Fruit fly (Drosophila melanogaster) whole organism, embryonic: ENCODE measurements around the gene AP-1-2beta.

Experiments used
- Atf-2 ChIP-seq: fragments of 200-800 bp; sonication (Bioruptor generic); optimal IDR thresholded peaks from 2 replicates; lab custom pipeline; 2016; ENCODE audit warnings: missing biosample characterization, missing genetic modification characterization
- B-H1 ChIP-seq: fragments of 200-800 bp; sonication (Bioruptor generic); IDR thresholded peaks from 3 replicates; pipeline ENCODE4 v1.3.6; 2022; ENCODE audit warnings: missing biosample characterization, missing genetic modification characterization
- BEAF-32 ChIP-seq: fragments of 200-800 bp; sonication (Bioruptor generic); optimal IDR thresholded peaks from 3 replicates; lab custom pipeline; 2017; ENCODE audit warnings: missing biosample characterization, missing genetic modification characterization, mild to moderate bottlenecking, moderate library complexity, missing genetic modification reagents
- CG1024 ChIP-seq: fragments of 200-800 bp; sonication (Bioruptor generic); IDR thresholded peaks from 2 replicates; pipeline ENCODE4 v1.3.6; 2022; ENCODE audit warnings: missing biosample characterization, missing genetic modification characterization
- CG10321 ChIP-seq: fragments of 200-800 bp; sonication (Bioruptor generic); IDR thresholded peaks from 2 replicates; pipeline ENCODE4 v1.3.6; 2022; ENCODE audit warnings: missing biosample characterization, missing genetic modification characterization
- CG11723 ChIP-seq: fragments of 200-800 bp; sonication (Bioruptor generic); optimal IDR thresholded peaks from 2 replicates; lab custom pipeline; 2017; ENCODE audit warnings: missing biosample characterization, mild to moderate bottlenecking, missing genetic modification characterization
- CG12942 ChIP-seq: fragments of 200-800 bp; sonication (Bioruptor generic); optimal IDR thresholded peaks from 3 replicates; lab custom pipeline; 2016; ENCODE audit warnings: missing biosample characterization, missing genetic modification characterization
- CG13287 ChIP-seq: fragments of 200-800 bp; sonication (Bioruptor generic); IDR thresholded peaks from 2 replicates; pipeline ENCODE4 v1.3.6; 2022; ENCODE audit warnings: missing biosample characterization, missing genetic modification characterization; ENCODE audit not compliant: partially characterized antibody
- CG13894 ChIP-seq: fragments of 200-800 bp; sonication (Bioruptor generic); optimal IDR thresholded peaks from 3 replicates; lab custom pipeline; 2018; ENCODE audit warnings: missing biosample characterization, mild to moderate bottlenecking, missing genetic modification characterization, moderate library complexity
- CG1603 ChIP-seq: fragments of 200-800 bp; sonication (Bioruptor generic); optimal IDR thresholded peaks from 2 replicates; lab custom pipeline; 2019; ENCODE audit warnings: missing biosample characterization, mild to moderate bottlenecking, missing genetic modification characterization, moderate library complexity
- CG16863 ChIP-seq: fragments of 200-800 bp; sonication (Bioruptor generic); optimal IDR thresholded peaks from 3 replicates; lab custom pipeline; 2016; ENCODE audit warnings: missing biosample characterization, missing genetic modification characterization
- CG1792 ChIP-seq: fragments of 200-800 bp; sonication (Bioruptor generic); optimal IDR thresholded peaks from 2 replicates; lab custom pipeline; 2016; ENCODE audit warnings: missing biosample characterization, missing genetic modification characterization
- CG1832 ChIP-seq: fragments of 200-800 bp; sonication (Bioruptor generic); optimal IDR thresholded peaks from 2 replicates; lab custom pipeline; 2017; ENCODE audit warnings: missing biosample characterization, mild to moderate bottlenecking, missing genetic modification characterization, inconsistent platforms
- CG18764 ChIP-seq: fragments of 200-800 bp; sonication (Bioruptor generic); optimal IDR thresholded peaks from 3 replicates; lab custom pipeline; 2016; ENCODE audit warnings: missing biosample characterization, missing genetic modification characterization
- CG31441 ChIP-seq: fragments of 200-800 bp; sonication (Bioruptor generic); IDR thresholded peaks from 2 replicates; pipeline ENCODE4 v1.3.6; 2022; ENCODE audit warnings: missing biosample characterization, missing genetic modification characterization
- CG3163 ChIP-seq: fragments of 200-800 bp; sonication (Bioruptor generic); optimal IDR thresholded peaks from 3 replicates; lab custom pipeline; 2016; ENCODE audit warnings: missing biosample characterization, missing genetic modification characterization
- CG32532 ChIP-seq: fragments of 200-800 bp; sonication (Bioruptor generic); IDR thresholded peaks from 2 replicates; pipeline ENCODE4 v1.3.6; 2022; ENCODE audit warnings: missing biosample characterization, missing genetic modification characterization
- CG3995 ChIP-seq: fragments of 200-800 bp; sonication (Bioruptor generic); optimal IDR thresholded peaks from 3 replicates; lab custom pipeline; 2016; ENCODE audit warnings: missing biosample characterization, missing genetic modification characterization
- CG43689 ChIP-seq: fragments of 200-800 bp; sonication (Bioruptor generic); IDR thresholded peaks from 2 replicates; pipeline ENCODE4 v1.3.6; 2022; ENCODE audit warnings: missing biosample characterization, missing genetic modification characterization
- CG4617 ChIP-seq: fragments of 200-800 bp; sonication (Bioruptor generic); optimal IDR thresholded peaks from 3 replicates; lab custom pipeline; 2016; ENCODE audit warnings: missing biosample characterization, missing genetic modification characterization, borderline replicate concordance
- CG6254 ChIP-seq: fragments of 200-800 bp; sonication (Bioruptor generic); optimal IDR thresholded peaks from 3 replicates; lab custom pipeline; 2017; ENCODE audit warnings: mild to moderate bottlenecking, missing biosample characterization, missing genetic modification reagents, missing genetic modification characterization
- CG6683 ChIP-seq: fragments of 200-800 bp; sonication (Bioruptor generic); optimal IDR thresholded peaks from 2 replicates; lab custom pipeline; 2017; ENCODE audit warnings: missing biosample characterization, mild to moderate bottlenecking, missing genetic modification characterization, missing genetic modification reagents
- CG7839 ChIP-seq: fragments of 200-800 bp; sonication (Bioruptor generic); optimal IDR thresholded peaks from 3 replicates; lab custom pipeline; 2018; ENCODE audit warnings: missing biosample characterization, mild to moderate bottlenecking, missing genetic modification characterization, moderate library complexity
- CG8478 ChIP-seq: fragments of >200 bp; optimal IDR thresholded peaks from 2 replicates; lab custom pipeline; 2018
- CG8765 ChIP-seq: fragments of 200-800 bp; sonication (Bioruptor generic); IDR thresholded peaks from 2 replicates; pipeline ENCODE4 v1.3.6; 2022; ENCODE audit warnings: missing biosample characterization, missing genetic modification characterization
- D19A ChIP-seq: fragments of 200-800 bp; optimal IDR thresholded peaks from 3 replicates; lab custom pipeline; 2019; ENCODE audit warnings: missing biosample characterization, mild to moderate bottlenecking, missing genetic modification characterization, moderate library complexity
- D19B ChIP-seq: fragments of 200-800 bp; sonication (Bioruptor generic); optimal IDR thresholded peaks from 2 replicates; lab custom pipeline; 2017; ENCODE audit warnings: missing biosample characterization, mild to moderate bottlenecking, missing genetic modification characterization
- Doc2 ChIP-seq: fragments of 200-800 bp; sonication (Bioruptor generic); IDR thresholded peaks from 2 replicates; pipeline ENCODE4 v1.3.6; 2022; ENCODE audit warnings: missing biosample characterization, missing genetic modification characterization
- Dp ChIP-seq: fragments of 200-800 bp; sonication (Bioruptor generic); optimal IDR thresholded peaks from 2 replicates; lab custom pipeline; 2018; ENCODE audit warnings: missing biosample characterization, mild to moderate bottlenecking, missing genetic modification characterization, moderate library complexity
- Eip74EF ChIP-seq, 2 experiments: fragments of 200-800 bp in 1 of 2; fragments of >200 bp in 1 of 2; sonication (Bioruptor generic) in 1 of 2; optimal IDR thresholded peaks; 2 replicates each; lab custom pipeline; 2017 to 2019; ENCODE audit warnings: missing biosample characterization in 2 of 2, missing genetic modification characterization in 2 of 2, mild to moderate bottlenecking in 1 of 2, moderate library complexity in 1 of 2
- Fer2 ChIP-seq: fragments of 200-800 bp; sonication (Bioruptor generic); optimal IDR thresholded peaks from 2 replicates; lab custom pipeline; 2018; ENCODE audit warnings: missing biosample characterization, mild to moderate bottlenecking, missing genetic modification characterization, moderate library complexity
- H2.0 ChIP-seq: fragments of 200-800 bp; sonication (Bioruptor generic); IDR thresholded peaks from 2 replicates; pipeline ENCODE4 v1.3.6; 2022; ENCODE audit warnings: missing biosample characterization, missing genetic modification characterization
- HLHmδ ChIP-seq: fragments of 200-800 bp; sonication (Bioruptor generic); optimal IDR thresholded peaks from 2 replicates; lab custom pipeline; 2018; ENCODE audit warnings: missing biosample characterization, mild to moderate bottlenecking, missing genetic modification characterization, moderate library complexity
- Kr ChIP-seq: fragments of 200-800 bp; sonication (Bioruptor generic); optimal IDR thresholded peaks from 2 replicates; lab custom pipeline; 2017; ENCODE audit warnings: missing biosample characterization, mild to moderate bottlenecking, missing genetic modification characterization
- Oaz ChIP-seq: fragments of 200-800 bp; sonication (Bioruptor generic); IDR thresholded peaks from 2 replicates; pipeline ENCODE4 v1.3.6; 2022; ENCODE audit warnings: missing biosample characterization, missing genetic modification characterization
- Side ChIP-seq: fragments of 200-800 bp; sonication (Bioruptor generic); optimal IDR thresholded peaks from 2 replicates; lab custom pipeline; 2016; ENCODE audit warnings: missing biosample characterization, missing genetic modification characterization
- bbx ChIP-seq: fragments of 200-800 bp; sonication (Bioruptor generic); IDR thresholded peaks from 2 replicates; pipeline ENCODE4 v1.3.6; 2022; ENCODE audit warnings: missing biosample characterization, missing genetic modification characterization; ENCODE audit not compliant: partially characterized antibody
- crp ChIP-seq, 2 experiments: fragments of 200-800 bp; sonication (Bioruptor generic); optimal IDR thresholded peaks; 2 replicates in 1 of 2; 3 replicates in 1 of 2; lab custom pipeline; 2017; ENCODE audit warnings: missing biosample characterization in 2 of 2, missing genetic modification characterization in 2 of 2, mild to moderate bottlenecking in 1 of 2, moderate library complexity in 1 of 2
- ewg ChIP-seq: fragments of 200-800 bp; sonication (Bioruptor generic); optimal IDR thresholded peaks from 3 replicates; lab custom pipeline; 2017; ENCODE audit warnings: mild to moderate bottlenecking, missing biosample characterization, missing genetic modification reagents, missing genetic modification characterization
- ham ChIP-seq: fragments of 200-800 bp; sonication (Bioruptor generic); IDR thresholded peaks from 2 replicates; pipeline ENCODE4 v1.3.6; 2022; ENCODE audit warnings: missing biosample characterization, missing genetic modification characterization
- hkb ChIP-seq, 2 experiments: fragments of 200-800 bp in 1 of 2; fragments of >200 bp in 1 of 2; sonication (Bioruptor generic) in 1 of 2; IDR thresholded peaks in 1 of 2; optimal IDR thresholded peaks in 1 of 2; 2 replicates each; pipeline versions ENCODE4 v1.3.6 to Lab custom; 2017 to 2022; ENCODE audit warnings: missing biosample characterization in 1 of 2, missing genetic modification characterization in 1 of 2
- ind ChIP-seq: fragments of 200-800 bp; sonication (Bioruptor generic); optimal IDR thresholded peaks from 3 replicates; lab custom pipeline; 2016; ENCODE audit warnings: missing biosample characterization, missing genetic modification characterization
- nom ChIP-seq: fragments of 200-800 bp; sonication (Bioruptor generic); optimal IDR thresholded peaks from 2 replicates; lab custom pipeline; 2017; ENCODE audit warnings: missing biosample characterization, missing genetic modification characterization, mild to moderate bottlenecking, moderate library complexity, missing genetic modification reagents
- pita ChIP-seq: fragments of 200-800 bp; sonication (Bioruptor generic); optimal IDR thresholded peaks from 2 replicates; lab custom pipeline; 2017; ENCODE audit warnings: missing biosample characterization, mild to moderate bottlenecking, missing genetic modification characterization
- psq ChIP-seq: fragments of 200-800 bp; sonication (Bioruptor generic); optimal IDR thresholded peaks from 2 replicates; lab custom pipeline; 2017; ENCODE audit warnings: missing biosample characterization, missing genetic modification characterization
- ranshi ChIP-seq: fragments of 200-800 bp; sonication (Bioruptor generic); IDR thresholded peaks from 2 replicates; pipeline ENCODE4 v1.3.6; 2022; ENCODE audit warnings: missing biosample characterization, missing genetic modification characterization
- sr ChIP-seq: fragments of 200-800 bp; sonication (Bioruptor generic); IDR thresholded peaks from 3 replicates; pipeline ENCODE4 v1.3.6; 2022; ENCODE audit warnings: missing biosample characterization, missing genetic modification characterization
- twi ChIP-seq: fragments of 200-800 bp; optimal IDR thresholded peaks from 2 replicates; lab custom pipeline; 2019; ENCODE audit warnings: missing biosample characterization, mild to moderate bottlenecking, missing genetic modification characterization, moderate library complexity
- vfl ChIP-seq: fragments of 200-800 bp; sonication (Bioruptor generic); optimal IDR thresholded peaks from 2 replicates; lab custom pipeline; 2016; ENCODE audit warnings: missing biosample characterization, missing genetic modification characterization
- zfh2 ChIP-seq: fragments of 200-800 bp; sonication (Bioruptor generic); optimal IDR thresholded peaks from 2 replicates; lab custom pipeline; 2016; ENCODE audit warnings: missing biosample characterization, missing genetic modification characterization

AP-1-2beta gene

DNA sequence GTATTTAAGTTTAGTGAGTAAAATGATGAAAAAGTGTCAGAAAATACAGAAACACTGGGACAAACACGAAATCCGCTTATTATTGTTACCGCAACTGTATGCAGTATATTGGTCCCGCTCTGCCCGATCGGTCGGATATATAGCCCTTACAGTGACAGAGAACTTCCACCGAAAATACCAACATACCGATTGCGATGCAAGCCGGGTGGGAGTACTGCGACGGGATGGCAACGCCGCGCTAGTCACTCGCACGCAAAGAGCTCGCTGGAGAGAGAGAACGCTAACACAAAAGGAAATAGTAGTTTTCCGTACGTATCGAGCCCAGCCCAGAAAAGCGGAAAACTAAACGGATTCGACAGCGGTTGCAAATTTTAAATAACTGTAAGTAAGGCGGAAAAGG, 34.0 kb upstream of the AP-1-2beta start, which contains the start of gene Cdc42 (continued):
- no peak for TF ChIP-seq Fer2 (tag; lab: Kevin White, UChicago)
- no peak for TF ChIP-seq Kr (GFP tag; lab: Kevin White, UChicago)
- TF ChIP-seq ind: no peak
- TF ChIP-seq CG1603 (tag; lab: Kevin White, UChicago): peak; percentile 57
- no peak for TF ChIP-seq twi (tag; lab: Kevin White, UChicago)
- TF ChIP-seq Atf-2 (GFP tag; lab: Kevin White, UChicago): no peak
- no peak for TF ChIP-seq bbx
- no peak for TF ChIP-seq ranshi
- TF ChIP-seq CG8765 (GFP tag; lab: Robert Waterston, UW): no peak
- TF ChIP-seq CG13287 (GFP tag; lab: Robert Waterston, UW): peak; percentile 24; the same call in 1 of the 2 replicates
- no peak for TF ChIP-seq CG31441 (GFP tag; lab: Robert Waterston, UW)
- no peak for TF ChIP-seq CG1832 (GFP tag; lab: Kevin White, UChicago)
- TF ChIP-seq vfl (GFP tag; lab: Kevin White, UChicago): no peak
- no peak for TF ChIP-seq CG12942 (GFP tag; lab: Kevin White, UChicago)
- TF ChIP-seq CG13894 (tag; lab: Kevin White, UChicago): peak; percentile 61
- no peak for TF ChIP-seq nom (GFP tag; lab: Kevin White, UChicago)
- no peak for TF ChIP-seq hkb (optimal IDR thresholded peaks at IDR 0.05; lab: Kevin White, UChicago)
- TF ChIP-seq hkb (GFP tag; IDR thresholded peaks at IDR 0.05; lab: Robert Waterston, UW): no peak
- TF ChIP-seq Eip74EF (GFP tag; optimal IDR thresholded peaks at IDR 0.05; lab: Kevin White, UChicago): no peak
- no peak for TF ChIP-seq CG3163 (GFP tag; lab: Kevin White, UChicago)
- TF ChIP-seq Dp (GFP tag; lab: Kevin White, UChicago): peak; percentile 4
- no peak for TF ChIP-seq D19A
- peak; percentile 51 for TF ChIP-seq CG4617 (GFP tag; lab: Kevin White, UChicago)
- peak; percentile 17 for TF ChIP-seq HLHmδ (GFP tag; lab: Kevin White, UChicago)
- no peak for TF ChIP-seq CG7839 (tag; lab: Kevin White, UChicago)
- TF ChIP-seq CG11723 (GFP tag; lab: Kevin White, UChicago): no peak
- no peak for TF ChIP-seq pita (GFP tag; lab: Kevin White, UChicago)
- 0 out of 3 replicates have a peak, but pooled peaks have one; percentile 34 for TF ChIP-seq sr (GFP tag; lab: Robert Waterston, UW)
- TF ChIP-seq CG1024 (GFP tag; lab: Robert Waterston, UW): peak; percentile 30; the same call in 1 of the 2 replicates
- no peak for TF ChIP-seq CG6254 (GFP tag; lab: Kevin White, UChicago)
- TF ChIP-seq CG1792 (GFP tag; lab: Kevin White, UChicago): no peak
- TF ChIP-seq Doc2 (GFP tag; lab: Robert Waterston, UW): no peak
- TF ChIP-seq H2.0 (GFP tag; lab: Robert Waterston, UW): peak; percentile 3; the same call in 1 of the 2 replicates
- peak; percentile 36; the same call in 1 of the 2 replicates for TF ChIP-seq CG32532 (GFP tag; lab: Robert Waterston, UW)
- no peak for TF ChIP-seq CG8478 (lab: Kevin White, UChicago)
- no peak for TF ChIP-seq ewg (GFP tag; lab: Kevin White, UChicago)
- TF ChIP-seq CG16863 (GFP tag; lab: Kevin White, UChicago): no peak
- TF ChIP-seq B-H1 (GFP tag; lab: Robert Waterston, UW): no peak
- no peak for TF ChIP-seq psq (GFP tag; lab: Kevin White, UChicago)
- no peak for TF ChIP-seq CG43689
- no peak for TF ChIP-seq Side (GFP tag; lab: Kevin White, UChicago)
- TF ChIP-seq crp (GFP tag; optimal IDR thresholded peaks at IDR 0.05; lab: Kevin White, UChicago): no peak
- TF ChIP-seq BEAF-32 (GFP tag; lab: Kevin White, UChicago): peak; percentile 55
- no peak for TF ChIP-seq ham (GFP tag; lab: Robert Waterston, UW)
- peak; percentile 46; the same call in 1 of the 2 replicates for TF ChIP-seq CG10321 (GFP tag; lab: Robert Waterston, UW)
- TF ChIP-seq CG6683 (GFP tag; lab: Kevin White, UChicago): no peak
- no peak for TF ChIP-seq D19B (GFP tag; lab: Kevin White, UChicago)
- no peak for TF ChIP-seq CG18764 (GFP tag; lab: Kevin White, UChicago)
- TF ChIP-seq zfh2 (GFP tag; lab: Kevin White, UChicago): peak; percentile 6
- peak; percentile 92 for TF ChIP-seq CG3995
- no peak for TF ChIP-seq Oaz (GFP tag; lab: Robert Waterston, UW)
